Worm (Caenorhabditis elegans): ENCODE results near the gene F40G12.11.

The F40G12.11 gene

ce11 chrV:14285803-14286202 is at the start of gene F40G12.11:
TSS of gene F40G12.11 (plus strand) at chrV:14286171.
- no peak for TF ChIP-seq hnd-1 (tag; optimal IDR thresholded peaks at IDR 0.05)
- no peak for TF ChIP-seq ceh-36 (tag; optimal IDR thresholded peaks at IDR 0.05)
- no peak for TF ChIP-seq pes-1 (GFP tag; IDR thresholded peaks at IDR 0.05)
- no peak for TF ChIP-seq tbx-37 (GFP tag; conservative IDR thresholded peaks at IDR 0.05)
- TF ChIP-seq sea-1 (GFP tag; conservative IDR thresholded peaks at IDR 0.05), result no peak
- no peak for TF ChIP-seq ets-7 (tag; optimal IDR thresholded peaks at IDR 0.05)
- TF ChIP-seq hmg-4 (GFP tag; optimal IDR thresholded peaks at IDR 0.05), result no peak
- no peak for TF ChIP-seq B0310.2 (tag; optimal IDR thresholded peaks at IDR 0.05)

- TF ChIP-seq sea-1 (GFP tag; conservative IDR thresholded peaks at IDR 0.05) (0 out of 2 replicates have a peak, but pooled peaks have one; percentile 25), flt-1 (GFP tag; IDR thresholded peaks at IDR 0.05) (0 out of 2 replicates have a peak, but pooled peaks have one; percentile 42), pes-1 (GFP tag; IDR thresholded peaks at IDR 0.05) (peak; percentile 65), tbx-37 (GFP tag; conservative IDR thresholded peaks at IDR 0.05) (peak; percentile 32; the same call in 1 of the 2 replicates), scrt-1 (GFP tag; IDR thresholded peaks at IDR 0.05) (0 out of 2 replicates have a peak, but pooled peaks have one; percentile 21)
Observed at ce11 chrV:14237447-14237846, 48.5 kb upstream of the F40G12.11 start.

ce11 chrV:14240694-14241201 is 45.2 kb upstream of the F40G12.11 start, which contains the start of gene K02E11.10:
TSS of gene K02E11.10 (minus strand) at chrV:14241151.
- TF ChIP-seq ets-7 (tag; optimal IDR thresholded peaks at IDR 0.05), result no peak
- TF ChIP-seq B0310.2 (tag; optimal IDR thresholded peaks at IDR 0.05), result no peak
- no peak for TF ChIP-seq pes-1 (GFP tag; IDR thresholded peaks at IDR 0.05)
- no peak for TF ChIP-seq scrt-1 (GFP tag; IDR thresholded peaks at IDR 0.05)
- no peak for TF ChIP-seq sea-1 (GFP tag; conservative IDR thresholded peaks at IDR 0.05)
- no peak for TF ChIP-seq hmg-4 (GFP tag; optimal IDR thresholded peaks at IDR 0.05)
- no peak for TF ChIP-seq tbx-11 (GFP tag; IDR thresholded peaks at IDR 0.05)
- TF ChIP-seq F13C5.2 (tag; optimal IDR thresholded peaks at IDR 0.05), result no peak
- no peak for TF ChIP-seq tbx-37 (GFP tag; conservative IDR thresholded peaks at IDR 0.05)
- TF ChIP-seq hmbx-1 (tag; optimal IDR thresholded peaks at IDR 0.05), result no peak
- TF ChIP-seq ceh-36 (tag; optimal IDR thresholded peaks at IDR 0.05), result no peak
- no peak for TF ChIP-seq ama-1 (optimal IDR thresholded peaks at IDR 0.05)
- no peak for TF ChIP-seq aly-1 (tag; optimal IDR thresholded peaks at IDR 0.05)
- no peak for TF ChIP-seq tra-4 (tag; optimal IDR thresholded peaks at IDR 0.05)
- TF ChIP-seq ceh-13 (GFP tag; optimal IDR thresholded peaks at IDR 0.05), result no peak
- TF ChIP-seq flt-1 (GFP tag; IDR thresholded peaks at IDR 0.05), result no peak
- TF ChIP-seq hnd-1 (tag; optimal IDR thresholded peaks at IDR 0.05), result no peak

DNA sequence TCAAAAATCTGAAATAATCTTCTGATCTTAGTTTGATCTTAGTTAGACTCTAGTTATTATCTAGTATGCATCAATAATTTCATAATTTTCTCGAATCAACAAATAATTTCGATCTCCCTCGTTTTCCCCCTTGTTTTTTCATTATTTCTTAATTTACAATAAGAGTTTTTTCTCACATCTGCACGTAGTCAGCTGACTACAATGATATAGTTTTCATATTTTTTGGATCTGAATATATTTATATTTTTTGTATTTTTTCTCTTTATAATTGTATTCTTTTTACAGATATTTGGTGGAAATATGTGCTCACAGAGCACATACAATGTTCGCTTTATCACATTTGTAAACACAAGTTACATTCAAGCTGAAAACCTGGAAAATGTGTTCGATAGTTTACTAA is 42.1 kb upstream of the F40G12.11 start, which contains the start of gene sre-7:
Gene sre-7 (plus strand): TSS at position 301 of the 400 bp plus-strand sequence.
- TF ChIP-seq F13C5.2 (tag; optimal IDR thresholded peaks at IDR 0.05) (no peak), B0310.2 (tag; optimal IDR thresholded peaks at IDR 0.05) (no peak), tbx-37 (GFP tag; conservative IDR thresholded peaks at IDR 0.05) (no peak), hmg-4 (GFP tag; optimal IDR thresholded peaks at IDR 0.05) (no peak), pes-1 (GFP tag; IDR thresholded peaks at IDR 0.05) (no peak), ceh-36 (tag; optimal IDR thresholded peaks at IDR 0.05) (no peak), ets-7 (tag; optimal IDR thresholded peaks at IDR 0.05) (no peak), tbx-11 (GFP tag; IDR thresholded peaks at IDR 0.05) (no peak), ceh-13 (GFP tag; optimal IDR thresholded peaks at IDR 0.05) (no peak), scrt-1 (GFP tag; IDR thresholded peaks at IDR 0.05) (no peak), sea-1 (GFP tag; conservative IDR thresholded peaks at IDR 0.05) (no peak), hnd-1 (tag; optimal IDR thresholded peaks at IDR 0.05) (no peak), flt-1 (GFP tag; IDR thresholded peaks at IDR 0.05) (no peak), aly-1 (tag; optimal IDR thresholded peaks at IDR 0.05) (no peak)

- TF ChIP-seq flt-1 (GFP tag; IDR thresholded peaks at IDR 0.05) (no peak), scrt-1 (GFP tag; IDR thresholded peaks at IDR 0.05) (no peak), hmbx-1 (tag; optimal IDR thresholded peaks at IDR 0.05) (no peak), ama-1 (optimal IDR thresholded peaks at IDR 0.05) (no peak), hnd-1 (tag; optimal IDR thresholded peaks at IDR 0.05) (no peak), B0310.2 (tag; optimal IDR thresholded peaks at IDR 0.05) (no peak), pes-1 (GFP tag; IDR thresholded peaks at IDR 0.05) (no peak), ceh-13 (GFP tag; optimal IDR thresholded peaks at IDR 0.05) (no peak), tra-4 (tag; optimal IDR thresholded peaks at IDR 0.05) (no peak), sea-1 (GFP tag; conservative IDR thresholded peaks at IDR 0.05) (no peak), aly-1 (tag; optimal IDR thresholded peaks at IDR 0.05) (no peak), tbx-37 (GFP tag; conservative IDR thresholded peaks at IDR 0.05) (no peak), F13C5.2 (tag; optimal IDR thresholded peaks at IDR 0.05) (no peak), ceh-36 (tag; optimal IDR thresholded peaks at IDR 0.05) (no peak)
Observed at ce11 chrV:14246761-14247160, 39.2 kb upstream of the F40G12.11 start, which contains the start of gene K02E11.3. TSS of gene K02E11.3 (minus strand) at chrV:14246861.

DNA sequence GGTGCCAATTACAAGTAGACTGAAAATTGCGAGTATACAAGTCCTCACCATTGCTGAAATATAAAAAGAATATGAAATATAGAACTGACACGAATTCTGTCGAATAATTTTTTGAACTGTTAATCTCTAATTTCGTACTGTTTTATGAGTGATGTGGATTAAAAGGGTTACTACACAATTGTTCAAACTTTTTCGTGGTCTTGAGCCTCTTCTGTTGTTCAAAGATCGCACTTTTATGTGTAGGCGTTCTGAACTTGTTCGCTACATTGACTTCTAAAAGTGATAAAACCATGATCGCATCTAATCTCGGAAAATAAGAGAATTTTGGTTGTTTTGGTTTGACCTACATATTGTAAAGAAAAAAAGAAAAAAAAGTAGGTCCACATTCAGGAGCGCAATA is 37.9 kb upstream of the F40G12.11 start, which contains the start of gene K02E11.4:
Gene K02E11.4 (minus strand): TSS at position 101 of the 400 bp plus-strand sequence.
- TF ChIP-seq ceh-36 (tag; optimal IDR thresholded peaks at IDR 0.05) (no peak), aly-1 (tag; optimal IDR thresholded peaks at IDR 0.05) (no peak), pes-1 (GFP tag; IDR thresholded peaks at IDR 0.05) (no peak), hnd-1 (tag; optimal IDR thresholded peaks at IDR 0.05) (no peak), hmbx-1 (tag; optimal IDR thresholded peaks at IDR 0.05) (no peak), F13C5.2 (tag; optimal IDR thresholded peaks at IDR 0.05) (no peak), tbx-11 (GFP tag; IDR thresholded peaks at IDR 0.05) (no peak), flt-1 (GFP tag; IDR thresholded peaks at IDR 0.05) (no peak), ets-7 (tag; optimal IDR thresholded peaks at IDR 0.05) (no peak), scrt-1 (GFP tag; IDR thresholded peaks at IDR 0.05) (no peak), ama-1 (optimal IDR thresholded peaks at IDR 0.05) (no peak), sea-1 (GFP tag; conservative IDR thresholded peaks at IDR 0.05) (no peak), tbx-37 (GFP tag; conservative IDR thresholded peaks at IDR 0.05) (no peak)

ce11 chrV:14248654-14249053 is 37.3 kb upstream of the F40G12.11 start, which contains the start of gene K02E11.6:
TSS of gene K02E11.6 (plus strand) at chrV:14248802.
- TF ChIP-seq ets-7 (tag; optimal IDR thresholded peaks at IDR 0.05) (no peak), B0310.2 (tag; optimal IDR thresholded peaks at IDR 0.05) (no peak), hmg-4 (GFP tag; optimal IDR thresholded peaks at IDR 0.05) (no peak), hmbx-1 (tag; optimal IDR thresholded peaks at IDR 0.05) (no peak), flt-1 (GFP tag; IDR thresholded peaks at IDR 0.05) (no peak), tra-4 (tag; optimal IDR thresholded peaks at IDR 0.05) (no peak), ceh-13 (GFP tag; optimal IDR thresholded peaks at IDR 0.05) (no peak), aly-1 (tag; optimal IDR thresholded peaks at IDR 0.05) (no peak), tbx-11 (GFP tag; IDR thresholded peaks at IDR 0.05) (no peak), ama-1 (optimal IDR thresholded peaks at IDR 0.05) (no peak), hnd-1 (tag; optimal IDR thresholded peaks at IDR 0.05) (no peak), ceh-36 (tag; optimal IDR thresholded peaks at IDR 0.05) (no peak), tbx-37 (GFP tag; conservative IDR thresholded peaks at IDR 0.05) (no peak), F13C5.2 (tag; optimal IDR thresholded peaks at IDR 0.05) (no peak), scrt-1 (GFP tag; IDR thresholded peaks at IDR 0.05) (no peak), sea-1 (GFP tag; conservative IDR thresholded peaks at IDR 0.05) (no peak), pes-1 (GFP tag; IDR thresholded peaks at IDR 0.05) (no peak)

All from whole organism, early embryonic.